Worm (Caenorhabditis elegans): Measurements from ENCODE around the gene sgk-1.

The sgk-1 gene

DNA sequence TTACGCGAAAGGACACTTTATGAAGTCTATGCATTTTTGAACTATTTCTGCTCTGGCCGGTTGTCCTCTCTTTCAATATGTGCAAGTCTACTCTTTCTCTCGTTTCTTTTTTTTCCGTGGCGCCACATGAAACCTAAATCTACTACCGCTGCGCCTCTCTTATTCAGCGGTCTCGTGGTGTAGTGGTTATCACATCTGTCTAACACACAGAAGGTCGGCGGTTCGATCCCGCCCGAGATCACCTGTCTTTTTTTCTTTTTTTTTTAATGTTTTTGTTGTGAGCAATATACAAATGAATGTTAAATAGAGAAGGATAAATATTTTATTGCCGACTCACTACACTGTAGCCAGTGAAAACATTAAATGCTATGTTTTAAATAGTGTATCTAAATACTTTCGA, 36.3 kb upstream of the sgk-1 start (continued):
- TF ChIP-seq hlh-30 (tag; optimal IDR thresholded peaks at IDR 0.05; ENCODE audit: insufficient read depth), result peak; percentile 82
- peak; percentile 90 for TF ChIP-seq hmg-1.1 (GFP tag; IDR thresholded peaks at IDR 0.05)
- no peak for TF ChIP-seq R02D3.7 (tag; optimal IDR thresholded peaks at IDR 0.05)
- TF ChIP-seq snpc-1.2 (GFP tag; IDR thresholded peaks at IDR 0.05), result peak; percentile 80
- peak; percentile 70 for TF ChIP-seq madf-9 (GFP tag; conservative IDR thresholded peaks at IDR 0.05)
- peak; percentile 5 for TF ChIP-seq zip-2 (tag; optimal IDR thresholded peaks at IDR 0.05)
- no peak for TF ChIP-seq unc-62 (GFP tag; optimal IDR thresholded peaks at IDR 0.05 in 1 of 2)
- TF ChIP-seq unc-62 (tag; optimal IDR thresholded peaks at IDR 0.05), result no peak
- TF ChIP-seq ceh-28 (tag; optimal IDR thresholded peaks at IDR 0.05), result no peak
- peak; percentile 61 for TF ChIP-seq dmd-6 (GFP tag; IDR thresholded peaks at IDR 0.05)
- TF ChIP-seq jun-1 (tag; optimal IDR thresholded peaks at IDR 0.05), result no peak
- peak; percentile 48 for TF ChIP-seq nhr-48 (tag; optimal IDR thresholded peaks at IDR 0.05)
- TF ChIP-seq D1046.2 (GFP tag; IDR thresholded peaks at IDR 0.05), result no peak; the same call in 1 of the 2 replicates
- peak; percentile 75; the same call in 1 of the 2 replicates for TF ChIP-seq nhr-41 (GFP tag; IDR thresholded peaks at IDR 0.05)
- TF ChIP-seq Y105C5A.15 (GFP tag; IDR thresholded peaks at IDR 0.05), result no peak
- TF ChIP-seq lir-3 (tag; optimal IDR thresholded peaks at IDR 0.05), result peak; percentile 69
- peak in 1 of 2 experiments; percentile 55 for TF ChIP-seq lsy-2 (tag; optimal IDR thresholded peaks at IDR 0.05)
- TF ChIP-seq nhr-6 (tag; optimal IDR thresholded peaks at IDR 0.05), result peak; percentile 3
- TF ChIP-seq lin-29 (GFP tag; IDR thresholded peaks at IDR 0.05), result peak; percentile 53; the same call in 1 of the 2 replicates
- TF ChIP-seq daf-16 (GFP tag; optimal IDR thresholded peaks at IDR 0.05), result peak; percentile 44 to 78
- peak; percentile 30 for TF ChIP-seq daf-16 (tag; optimal IDR thresholded peaks at IDR 0.05)
- TF ChIP-seq T20F7.1 (GFP tag; optimal IDR thresholded peaks at IDR 0.05), result no peak
- TF ChIP-seq php-3 (GFP tag; IDR thresholded peaks at IDR 0.05), result no peak
- 0 out of 2 replicates have a peak, but pooled peaks have one; percentile 53 for TF ChIP-seq ceh-20 (GFP tag; IDR thresholded peaks at IDR 0.05)
- peak; percentile 83 for TF ChIP-seq ctbp-1 (GFP tag; IDR thresholded peaks at IDR 0.05)
- no peak for TF ChIP-seq snpc-4 (tag; optimal IDR thresholded peaks at IDR 0.05)
- no peak for TF ChIP-seq nhr-25 (tag; optimal IDR thresholded peaks at IDR 0.05; ENCODE audit: borderline replicate concordance, insufficient read depth)

DNA sequence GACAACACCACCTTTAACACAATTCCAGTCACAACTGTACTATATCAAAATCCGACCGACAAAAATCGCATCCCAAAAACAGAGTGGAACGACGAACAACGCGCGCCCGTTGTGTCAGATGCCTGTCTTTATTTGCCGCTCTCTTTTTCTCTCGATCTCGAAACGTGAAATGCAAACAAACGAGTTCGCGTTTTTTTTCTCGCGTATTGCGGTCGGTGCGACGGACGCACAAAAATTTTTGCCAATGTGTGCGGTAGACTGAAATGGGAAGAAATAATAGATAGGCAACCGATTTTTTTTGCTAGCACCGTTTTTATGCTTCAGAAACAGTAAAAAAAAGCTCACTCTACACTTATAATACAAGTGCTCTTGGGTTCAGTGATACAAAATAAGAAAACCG, 35.2 kb upstream of the sgk-1 start:
- TF ChIP-seq hlh-11 (tag; optimal IDR thresholded peaks at IDR 0.05) (peak; percentile 41), fkh-10 (GFP tag; optimal IDR thresholded peaks at IDR 0.05) (no peak), dmd-6 (GFP tag; IDR thresholded peaks at IDR 0.05) (peak; percentile 36; the same call in 1 of the 2 replicates), sdz-12 (GFP tag; optimal IDR thresholded peaks at IDR 0.05) (no peak), lin-38 (GFP tag; IDR thresholded peaks at IDR 0.05) (no peak), ZK337.2 (GFP tag; IDR thresholded peaks at IDR 0.05) (no peak), dve-1 (tag; optimal IDR thresholded peaks at IDR 0.05; ENCODE audit: insufficient read depth) (peak; percentile 38), hmg-1.1 (GFP tag; IDR thresholded peaks at IDR 0.05) (peak; percentile 36; the same call in 1 of the 2 replicates), nhr-28 (tag; optimal IDR thresholded peaks at IDR 0.05) (peak; percentile 8), nhr-48 (tag; optimal IDR thresholded peaks at IDR 0.05) (no peak), vab-7 (GFP tag; IDR thresholded peaks at IDR 0.05) (no peak), mxl-3 (GFP tag; optimal IDR thresholded peaks at IDR 0.05) (peak; percentile 17), mes-2 (tag; optimal IDR thresholded peaks at IDR 0.05; ENCODE audit: poor library complexity, severe bottlenecking) (peak; percentile 43), D1046.2 (GFP tag; IDR thresholded peaks at IDR 0.05) (no peak), hlh-30 (tag; optimal IDR thresholded peaks at IDR 0.05; ENCODE audit: insufficient read depth) (peak; percentile 24), ceh-44 (GFP tag; IDR thresholded peaks at IDR 0.05) (no peak)

DNA sequence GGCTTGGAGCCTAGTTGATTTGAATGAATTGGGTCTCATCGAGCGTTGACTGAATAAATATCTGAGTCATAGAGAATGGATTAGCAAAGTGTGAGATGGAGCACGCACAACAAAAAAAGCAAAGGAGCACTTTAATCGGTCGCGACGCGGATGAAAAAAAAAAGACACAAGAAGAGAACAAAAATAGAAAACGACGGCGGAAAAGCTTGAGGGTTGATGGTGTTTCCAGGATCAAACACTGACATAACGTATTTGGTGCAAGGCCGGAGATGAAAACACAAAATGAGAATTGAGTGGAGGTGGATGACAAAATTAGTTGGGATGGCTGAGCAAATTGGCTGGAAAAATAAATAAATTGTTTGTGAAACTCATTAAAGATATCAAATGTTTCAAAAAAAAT, 31.0 kb upstream of the sgk-1 start, which contains the start of gene F52E10.4:
TSS of gene F52E10.4 (minus strand) at position 101 of the 400 bp plus-strand sequence.
- TF ChIP-seq aha-1 (tag) (peak; percentile 82), Y5F2A.4 (GFP tag; optimal IDR thresholded peaks at IDR 0.05) (no peak), ceh-62 (tag; optimal IDR thresholded peaks at IDR 0.05) (no peak), unc-62 (GFP tag; optimal IDR thresholded peaks at IDR 0.05 in 1 of 2) (peak in 1 of 2 experiments; percentile 14), unc-62 (tag; optimal IDR thresholded peaks at IDR 0.05) (no peak)
